Worm (Caenorhabditis elegans): Measurements from ENCODE around the gene sqst-1.

ce11 chrIV:12084178-12084577 is 50.1 kb downstream of the sqst-1 start, which contains the start of gene repo-1:
- TF ChIP-seq sup-37 (GFP tag; optimal IDR thresholded peaks at IDR 0.05), result no peak
- no peak for TF ChIP-seq zag-1 (tag; optimal IDR thresholded peaks at IDR 0.05)
- no peak for TF ChIP-seq irx-1 (tag; optimal IDR thresholded peaks at IDR 0.05)
- TF ChIP-seq nhr-28 (tag; optimal IDR thresholded peaks at IDR 0.05), result no peak
- no peak for TF ChIP-seq ztf-4 (tag; optimal IDR thresholded peaks at IDR 0.05)
- TF ChIP-seq ztf-11 (tag; optimal IDR thresholded peaks at IDR 0.05), result no peak
- no peak for TF ChIP-seq zip-4 (GFP tag; optimal IDR thresholded peaks at IDR 0.05)
- TF ChIP-seq blmp-1 (tag; optimal IDR thresholded peaks at IDR 0.05), result no peak
- no peak for TF ChIP-seq snpc-4 (tag; optimal IDR thresholded peaks at IDR 0.05)
- no peak for TF ChIP-seq sptf-1 (tag; optimal IDR thresholded peaks at IDR 0.05)
- no peak for TF ChIP-seq mab-9 (GFP tag; IDR thresholded peaks at IDR 0.05)
- TF ChIP-seq grh-1 (GFP tag; IDR thresholded peaks at IDR 0.05), result no peak
